Worm (Caenorhabditis elegans) whole organism, L4 larva: Measurements from ENCODE around the gene col-162.

Experiments
- F10B5.3 ChIP-seq: sonication (generic microtip); optimal IDR thresholded peaks from 2 replicates; lab custom pipeline; 2016; ENCODE audit warnings: mild to moderate bottlenecking, missing genetic modification characterization, missing compliant biosample characterization
- F26F4.8 ChIP-seq: fragments of 200-800 bp; sonication (Bioruptor generic); conservative IDR thresholded peaks from 2 replicates; pipeline ENCODE4 v1.3.6; 2022; ENCODE audit warnings: missing genetic modification characterization, missing compliant biosample characterization
- T20F7.1 ChIP-seq: fragments of 200-800 bp; sonication (Bioruptor generic); optimal IDR thresholded peaks from 2 replicates; lab custom pipeline; 2018; ENCODE audit warnings: mild to moderate bottlenecking, missing genetic modification characterization, missing compliant biosample characterization
- Y105C5A.15 ChIP-seq: fragments of 200-800 bp; sonication (Bioruptor generic); IDR thresholded peaks from 2 replicates; pipeline ENCODE4 v1.3.6; 2022; ENCODE audit warnings: missing genetic modification characterization, missing compliant biosample characterization
- Y5F2A.4 ChIP-seq: fragments of 200-800 bp; sonication (Bioruptor generic); optimal IDR thresholded peaks from 2 replicates; lab custom pipeline; 2018; ENCODE audit warnings: mild to moderate bottlenecking, missing genetic modification characterization, missing compliant biosample characterization
- Y75B8A.6 ChIP-seq: fragments of 200-800 bp; sonication (Bioruptor generic); IDR thresholded peaks from 2 replicates; pipeline ENCODE4 v1.3.6; 2022; ENCODE audit warnings: missing genetic modification reagents, missing genetic modification characterization, missing compliant biosample characterization
- aha-1 ChIP-seq: fragments of 150-350 bp; peaks from one replicate; lab custom pipeline; 2014; ENCODE audit warnings: missing biosample characterization, missing genetic modification characterization
- ama-1 ChIP-seq: fragments of 150-350 bp; optimal IDR thresholded peaks from 2 replicates; lab custom pipeline; 2014; ENCODE audit warnings: inconsistent platforms, mixed read lengths
- attf-4 ChIP-seq: sonication (generic microtip); optimal IDR thresholded peaks from 3 replicates; lab custom pipeline; 2017; ENCODE audit warnings: missing biosample characterization, missing genetic modification characterization
- ces-1 ChIP-seq: fragments of 150-350 bp; sonication (generic microtip); optimal IDR thresholded peaks from 4 replicates; lab custom pipeline; 2014; ENCODE audit warnings: missing biosample characterization, missing genetic modification reagents, missing genetic modification characterization
- ctbp-1 ChIP-seq: fragments of 200-800 bp; sonication (Bioruptor generic); IDR thresholded peaks from 2 replicates; pipeline ENCODE4 v1.3.6; 2022; ENCODE audit warnings: missing genetic modification reagents, missing genetic modification characterization, missing compliant biosample characterization
- daf-12 ChIP-seq: fragments of 150-350 bp; optimal IDR thresholded peaks from 2 replicates; lab custom pipeline; 2014; ENCODE audit warnings: missing biosample characterization, missing genetic modification reagents, missing genetic modification characterization
- daf-16 ChIP-seq, 3 experiments: sonication (generic microtip); optimal IDR thresholded peaks; 2 replicates each; lab custom pipeline; 2016 to 2017; ENCODE audit warnings: missing genetic modification characterization in 3 of 3, missing genetic modification reagents in 3 of 3, mild to moderate bottlenecking in 2 of 3, missing compliant biosample characterization in 2 of 3, missing biosample characterization in 1 of 3, moderate library complexity in 1 of 3
- daf-8 ChIP-seq: fragments of 200-800 bp; sonication (Bioruptor generic); IDR thresholded peaks from 2 replicates; pipeline ENCODE4 v1.3.6; 2022; ENCODE audit warnings: missing genetic modification characterization, missing compliant biosample characterization
- dmd-8 ChIP-seq: fragments of 200-800 bp; sonication (Bioruptor generic); IDR thresholded peaks from 2 replicates; pipeline ENCODE4 v1.3.6; 2022; ENCODE audit warnings: missing genetic modification characterization, missing compliant biosample characterization
- dmd-9 ChIP-seq: fragments of 200-800 bp; sonication (Bioruptor generic); IDR thresholded peaks from 2 replicates; pipeline ENCODE4 v1.3.6; 2022; ENCODE audit warnings: missing genetic modification reagents, missing genetic modification characterization, missing compliant biosample characterization
- egl-43 ChIP-seq: fragments of 200-800 bp; sonication (Bioruptor generic); IDR thresholded peaks from 2 replicates; pipeline ENCODE4 v1.3.6; 2022; ENCODE audit warnings: missing genetic modification reagents, missing genetic modification characterization, missing compliant biosample characterization
- fkh-10 ChIP-seq: fragments of 150-350 bp; optimal IDR thresholded peaks from 2 replicates; lab custom pipeline; 2014; ENCODE audit warnings: missing biosample characterization, missing genetic modification reagents, missing genetic modification characterization
- gei-8 ChIP-seq: fragments of 200-800 bp; sonication (Bioruptor generic); optimal IDR thresholded peaks from 2 replicates; lab custom pipeline; 2018; ENCODE audit warnings: mild to moderate bottlenecking, missing genetic modification characterization, missing compliant biosample characterization
- hlh-11 ChIP-seq: fragments of 200-800 bp; sonication (Bioruptor generic); optimal IDR thresholded peaks from 2 replicates; lab custom pipeline; 2018; ENCODE audit warnings: mild to moderate bottlenecking, missing genetic modification characterization, missing compliant biosample characterization
- jun-1 ChIP-seq: fragments of 150-350 bp; optimal IDR thresholded peaks from 2 replicates; lab custom pipeline; 2014; ENCODE audit warnings: missing biosample characterization, missing genetic modification reagents, missing genetic modification characterization
- lin-15B ChIP-seq: fragments of 150-350 bp; sonication (generic microtip); optimal IDR thresholded peaks from 3 replicates; lab custom pipeline; 2014; ENCODE audit warnings: missing biosample characterization, missing genetic modification characterization
- lin-38 ChIP-seq: fragments of 200-800 bp; sonication (Bioruptor generic); IDR thresholded peaks from 2 replicates; pipeline ENCODE4 v1.3.6; 2022; ENCODE audit warnings: missing genetic modification reagents, missing genetic modification characterization, missing compliant biosample characterization
- lin-39 ChIP-seq: fragments of 150-350 bp; optimal IDR thresholded peaks from 2 replicates; lab custom pipeline; 2014; ENCODE audit warnings: missing biosample characterization, missing genetic modification reagents, missing genetic modification characterization
- lir-3 ChIP-seq: sonication (generic microtip); optimal IDR thresholded peaks from 2 replicates; lab custom pipeline; 2016; ENCODE audit warnings: mild to moderate bottlenecking, missing genetic modification characterization, missing compliant biosample characterization
- lsy-2 ChIP-seq, 2 experiments: fragments of 150-350 bp in 1 of 2; sonication (generic microtip) in 1 of 2; optimal IDR thresholded peaks; 2 replicates each; lab custom pipeline; 2014 to 2017; ENCODE audit warnings: missing biosample characterization in 2 of 2, missing genetic modification characterization in 2 of 2
- madf-5 ChIP-seq, 2 experiments: fragments of 200-800 bp; sonication (Bioruptor generic); IDR thresholded peaks; 2 replicates each; pipeline ENCODE4 v1.3.6; 2022; ENCODE audit warnings: missing compliant biosample characterization in 2 of 2, missing genetic modification characterization in 2 of 2
- mdt-29 ChIP-seq: fragments of 200-800 bp; sonication (Bioruptor generic); IDR thresholded peaks from 2 replicates; pipeline ENCODE4 v1.3.6; 2022; ENCODE audit warnings: missing genetic modification reagents, missing genetic modification characterization, missing compliant biosample characterization
- mep-1 ChIP-seq: fragments of 150-350 bp; sonication (generic microtip); optimal IDR thresholded peaks from 3 replicates; lab custom pipeline; 2014; ENCODE audit warnings: missing biosample characterization, missing genetic modification characterization
- mes-2 ChIP-seq: sonication (generic microtip); optimal IDR thresholded peaks from 2 replicates; lab custom pipeline; 2016; ENCODE audit warnings: missing genotype, mild to moderate bottlenecking, missing genetic modification characterization, missing compliant biosample characterization; ENCODE audit not compliant: poor library complexity, severe bottlenecking
- mxl-3 ChIP-seq: fragments of 200-800 bp; sonication (Bioruptor generic); optimal IDR thresholded peaks from 2 replicates; lab custom pipeline; 2018; ENCODE audit warnings: mild to moderate bottlenecking, missing genetic modification characterization, missing compliant biosample characterization
- nhr-25 ChIP-seq: sonication (generic microtip); optimal IDR thresholded peaks from 2 replicates; lab custom pipeline; 2017; ENCODE audit warnings: missing genetic modification characterization, mild to moderate bottlenecking, missing compliant biosample characterization, antibody characterized with exemption, moderate library complexity, borderline replicate concordance; ENCODE audit not compliant: insufficient read depth
- nhr-6 ChIP-seq: fragments of 150-350 bp; optimal IDR thresholded peaks from 2 replicates; lab custom pipeline; 2014; ENCODE audit warnings: missing biosample characterization, missing genetic modification characterization
- php-3 ChIP-seq: fragments of 200-800 bp; sonication (Bioruptor generic); IDR thresholded peaks from 2 replicates; pipeline ENCODE4 v1.3.6; 2022; ENCODE audit warnings: missing genetic modification reagents, missing genetic modification characterization, missing compliant biosample characterization
- pqm-1 ChIP-seq: sonication (generic microtip); optimal IDR thresholded peaks from 2 replicates; lab custom pipeline; 2017; ENCODE audit warnings: missing biosample characterization, missing genetic modification characterization
- rbr-2 ChIP-seq: sonication (generic microtip); optimal IDR thresholded peaks from 2 replicates; lab custom pipeline; 2016; ENCODE audit warnings: missing genotype, missing genetic modification characterization, missing compliant biosample characterization
- saeg-2 ChIP-seq: fragments of 200-800 bp; sonication (Bioruptor generic); IDR thresholded peaks from 2 replicates; pipeline ENCODE4 v1.3.6; 2022; ENCODE audit warnings: missing genetic modification reagents, missing genetic modification characterization, missing compliant biosample characterization
- sdz-12 ChIP-seq: fragments of 200-800 bp; sonication (Bioruptor generic); optimal IDR thresholded peaks from 2 replicates; lab custom pipeline; 2018; ENCODE audit warnings: mild to moderate bottlenecking, missing genetic modification characterization, missing compliant biosample characterization
- set-16 ChIP-seq: fragments of 200-800 bp; sonication (Bioruptor generic); IDR thresholded peaks from 2 replicates; pipeline ENCODE4 v1.3.6; 2022; ENCODE audit warnings: missing genetic modification reagents, missing genetic modification characterization, missing compliant biosample characterization
- snpc-4 ChIP-seq: fragments of 150-350 bp; optimal IDR thresholded peaks from 2 replicates; lab custom pipeline; 2014; ENCODE audit warnings: missing biosample characterization, missing genetic modification characterization
- spr-3 ChIP-seq: fragments of 200-800 bp; sonication (Bioruptor generic); optimal IDR thresholded peaks from 2 replicates; lab custom pipeline; 2018; ENCODE audit warnings: mild to moderate bottlenecking, missing genetic modification characterization, missing compliant biosample characterization
- unc-39 ChIP-seq: sonication (generic microtip); optimal IDR thresholded peaks from 2 replicates; lab custom pipeline; 2017; ENCODE audit warnings: missing biosample characterization, missing genetic modification characterization
- unc-62 ChIP-seq, 3 experiments: fragments of 150-350 bp in 1 of 3; sonication (generic microtip); optimal IDR thresholded peaks in 2 of 3; peaks in 1 of 3; 1 replicate in 1 of 3; 2 replicates in 2 of 3; lab custom pipeline; 2014 to 2017; ENCODE audit warnings: missing biosample characterization in 3 of 3, missing genetic modification characterization in 3 of 3, missing genetic modification reagents in 3 of 3, missing genotype in 1 of 3
- zfp-3 ChIP-seq: fragments of 200-800 bp; sonication (Bioruptor generic); conservative IDR thresholded peaks from 2 replicates; pipeline ENCODE4 v1.3.6; 2022; ENCODE audit warnings: missing genetic modification reagents, missing genetic modification characterization, missing compliant biosample characterization
- zip-11 ChIP-seq: fragments of 200-800 bp; sonication (Bioruptor generic); IDR thresholded peaks from 2 replicates; pipeline ENCODE4 v1.3.6; 2022; ENCODE audit warnings: missing genetic modification characterization, missing compliant biosample characterization
- ztf-11 ChIP-seq: fragments of 150-350 bp; optimal IDR thresholded peaks from 2 replicates; lab custom pipeline; 2014; ENCODE audit warnings: missing biosample characterization, missing genetic modification characterization
- ztf-7 ChIP-seq: fragments of 150-350 bp; optimal IDR thresholded peaks from 2 replicates; lab custom pipeline; 2014; ENCODE audit warnings: missing biosample characterization, missing genetic modification characterization

Gene col-162

DNA sequence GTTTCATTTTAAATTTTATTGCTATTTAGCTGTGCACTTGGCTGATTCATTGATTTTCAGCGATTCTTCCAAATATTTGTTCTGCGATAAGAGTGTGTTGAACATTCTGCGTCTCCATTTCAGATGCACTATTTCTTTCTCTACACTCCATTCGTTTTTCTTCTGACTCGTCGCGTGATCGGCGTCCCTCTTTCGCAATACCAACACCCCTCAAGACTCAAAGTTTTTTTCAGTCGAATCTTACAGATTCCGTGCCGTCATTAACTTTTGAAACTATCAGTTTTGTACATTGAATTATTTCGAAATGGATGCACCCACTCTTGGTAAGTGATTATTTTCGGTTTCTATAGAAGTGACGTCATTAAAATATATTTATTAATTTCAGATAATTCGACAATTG, 21.2 kb downstream of the col-162 start, which contains the start of gene frm-10 (continued):
- TF ChIP-seq ztf-7 (tag; lab: Kevin White, UChicago) (peak; percentile 49), lir-3 (tag; lab: Kevin White, UChicago) (no peak), snpc-4 (no peak), nhr-6 (tag; lab: Kevin White, UChicago) (peak; percentile 88), gei-8 (GFP tag; lab: Kevin White, UChicago) (no peak), mxl-3 (GFP tag; lab: Kevin White, UChicago) (no peak), ctbp-1 (GFP tag; lab: Robert Waterston, UW) (no peak), rbr-2 (tag; lab: Kevin White, UChicago) (peak; percentile 41), daf-8 (GFP tag; lab: Robert Waterston, UW) (no peak), lsy-2 (tag; optimal IDR thresholded peaks at IDR 0.05; lab: Kevin White, UChicago) (peak; percentile 55 to 67), pqm-1 (tag; lab: Kevin White, UChicago) (peak; percentile 82), nhr-25 (tag; lab: Kevin White, UChicago) (no peak), attf-4 (tag; lab: Kevin White, UChicago) (no peak), Y75B8A.6 (0 out of 2 replicates have a peak, but pooled peaks have one; percentile 31), F26F4.8 (GFP tag; lab: Robert Waterston, UW) (no peak), fkh-10 (no peak), mes-2 (peak; percentile 75), ztf-11 (tag; lab: Kevin White, UChicago) (no peak), egl-43 (no peak), sdz-12 (GFP tag; lab: Kevin White, UChicago) (no peak), unc-62 (GFP tag; optimal IDR thresholded peaks at IDR 0.05 in 1 of 2; lab: Kevin White, UChicago) (no peak), unc-62 (tag; optimal IDR thresholded peaks at IDR 0.05; lab: Kevin White, UChicago) (no peak), set-16 (GFP tag; lab: Robert Waterston, UW) (no peak), dmd-9 (GFP tag; lab: Robert Waterston, UW) (no peak), mdt-29 (0 out of 2 replicates have a peak, but pooled peaks have one; percentile 49), saeg-2 (GFP tag; lab: Robert Waterston, UW) (no peak), lin-15B (tag; lab: Kevin White, UChicago) (no peak), daf-12 (tag; lab: Kevin White, UChicago) (no peak), F10B5.3 (tag; lab: Kevin White, UChicago) (no peak)
- TF ChIP-seq, all 104 proteins: peak for 34

DNA sequence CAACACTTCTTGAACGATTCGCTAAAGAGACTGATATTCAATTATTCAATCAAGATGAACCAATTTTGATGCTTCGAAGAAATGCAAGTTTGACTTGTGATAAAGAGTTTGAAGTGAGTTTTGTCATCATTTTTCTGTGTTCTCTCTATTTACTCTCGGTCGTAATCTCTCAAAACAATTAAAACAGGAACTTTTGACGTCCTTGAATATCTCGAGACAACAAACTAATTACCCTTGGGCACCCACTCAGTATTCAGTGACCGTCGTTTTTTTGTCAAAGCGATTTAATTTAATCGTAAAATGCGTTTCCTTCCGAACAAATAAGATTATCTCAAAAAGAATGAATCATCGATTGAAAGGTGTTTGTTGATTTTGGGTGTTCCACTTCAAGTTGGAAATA, 22.4 kb downstream of the col-162 start:
- TF ChIP-seq mep-1 (tag; lab: Kevin White, UChicago) (peak; percentile 27), ces-1 (GFP tag; lab: Kevin White, UChicago) (peak; percentile 18), daf-16 (GFP tag; optimal IDR thresholded peaks at IDR 0.05; lab: Kevin White, UChicago) (no peak), daf-16 (tag; optimal IDR thresholded peaks at IDR 0.05; lab: Kevin White, UChicago) (peak; percentile 4), php-3 (GFP tag; lab: Robert Waterston, UW) (no peak), set-16 (GFP tag; lab: Robert Waterston, UW) (no peak), aha-1 (peak; percentile 54)

ce11 chrV:13468190-13468765, 26.5 kb downstream of the col-162 start, which contains the start of the genes F25H9.6 and F25H9.7:
F25H9.6 (minus strand) TSS chrV:13468361.
F25H9.7 (plus strand) TSS chrV:13468376.
- TF ChIP-seq zip-11 (GFP tag; lab: Robert Waterston, UW) (no peak), unc-39 (tag; lab: Kevin White, UChicago) (no peak), T20F7.1 (GFP tag; lab: Kevin White, UChicago) (peak; percentile 78), madf-5 (GFP tag; IDR thresholded peaks at IDR 0.05; lab: Robert Waterston, UW) (peak in 1 of 2 experiments; percentile 40; a peak in 1 of 4 replicates), dmd-8 (GFP tag; lab: Robert Waterston, UW) (0 out of 2 replicates have a peak, but pooled peaks have one; percentile 12), nhr-25 (tag; lab: Kevin White, UChicago) (no peak), hlh-11 (peak; percentile 66), lin-39 (tag; lab: Kevin White, UChicago) (no peak), ama-1 (lab: Kevin White, UChicago) (no peak), Y5F2A.4 (no peak), rbr-2 (tag; lab: Kevin White, UChicago) (peak; percentile 81), lin-38 (peak; percentile 79), aha-1 (peak; percentile 91), jun-1 (no peak), Y105C5A.15 (no peak), pqm-1 (tag; lab: Kevin White, UChicago) (no peak), spr-3 (peak; percentile 53), ztf-7 (tag; lab: Kevin White, UChicago) (peak; percentile 65), lin-15B (tag; lab: Kevin White, UChicago) (no peak), zfp-3 (GFP tag; lab: Robert Waterston, UW) (peak; percentile 62; the same call in 1 of the 2 replicates)
